Worm (Caenorhabditis elegans): ENCODE results near the gene nlp-19.

ce11 chrX:10961724-10962123 lies 3.2 kb downstream of the nlp-19 start:
- no peak for TF ChIP-seq fkh-10 (GFP tag; optimal IDR thresholded peaks at IDR 0.05)
- no peak for TF ChIP-seq nhr-11 (tag; optimal IDR thresholded peaks at IDR 0.05)
- no peak for TF ChIP-seq sox-2 (GFP tag; IDR thresholded peaks at IDR 0.05)
- TF ChIP-seq ets-4 (tag; optimal IDR thresholded peaks at IDR 0.05), result no peak
- no peak for TF ChIP-seq F13H6.1 (tag; optimal IDR thresholded peaks at IDR 0.05)
- TF ChIP-seq pqm-1 (tag; optimal IDR thresholded peaks at IDR 0.05), result no peak
- no peak for TF ChIP-seq elt-2 (tag; optimal IDR thresholded peaks at IDR 0.05)
- TF ChIP-seq ztf-16 (tag; optimal IDR thresholded peaks at IDR 0.05), result no peak
- no peak for TF ChIP-seq pros-1 (tag; optimal IDR thresholded peaks at IDR 0.05)
- TF ChIP-seq npax-4 (tag; optimal IDR thresholded peaks at IDR 0.05), result no peak
- no peak for TF ChIP-seq hlh-8 (tag; optimal IDR thresholded peaks at IDR 0.05)

Data from whole organism, late embryonic.